Fruit fly (Drosophila melanogaster): ENCODE results near the gene CG7560.
A peak's percentile ranks its signal among the peaks of the same experiment; 100 is the strongest.

DNA sequence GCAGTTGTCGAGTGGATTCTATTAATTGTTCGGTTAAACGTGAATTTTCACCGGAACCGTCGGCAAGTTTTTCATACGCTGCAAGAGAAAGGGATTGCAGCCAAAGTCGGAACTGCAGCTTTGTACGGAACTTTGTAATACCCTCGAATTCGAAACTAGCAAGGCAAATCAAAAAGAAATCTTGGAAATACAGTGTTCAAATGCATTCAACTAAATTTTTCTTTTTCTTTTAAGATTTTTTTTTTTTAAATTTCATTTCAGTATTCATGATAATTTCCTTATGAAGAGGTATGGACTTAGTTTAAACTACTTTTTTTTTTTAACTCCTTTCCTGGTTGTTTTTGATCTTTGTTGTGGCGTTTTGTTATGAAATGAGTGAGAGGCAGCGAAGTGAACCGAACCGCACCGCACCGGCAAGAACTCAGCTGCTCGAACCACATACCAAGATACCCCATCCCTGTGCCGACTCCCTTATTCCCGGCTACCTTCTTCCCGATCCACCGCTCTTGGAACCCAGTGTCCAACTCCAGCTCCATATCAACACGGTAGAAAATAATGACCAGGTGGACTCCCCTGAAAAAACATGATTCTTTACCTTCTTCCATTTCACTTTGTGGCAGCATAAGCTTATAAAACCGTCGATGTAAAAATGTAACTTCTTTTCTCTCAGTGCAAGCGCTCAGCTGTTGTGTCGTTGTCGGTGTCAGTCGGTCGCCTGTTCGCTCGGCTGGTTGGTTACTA, 45.1 kb upstream of the CG7560 start:
- TF ChIP-seq OdsH (GFP tag; optimal IDR thresholded peaks at IDR 0.05) (peak; percentile 81), Blimp-1 (GFP tag; optimal IDR thresholded peaks at IDR 0.05) (peak; percentile 62), CG15336 (GFP tag; IDR thresholded peaks at IDR 0.05) (peak; percentile 57), CG11762 (GFP tag; optimal IDR thresholded peaks at IDR 0.05; ENCODE audit: insufficient read depth) (peak; percentile 50), acj6 (GFP tag; optimal IDR thresholded peaks at IDR 0.05) (peak; percentile 73), Eip75B (GFP tag; optimal IDR thresholded peaks at IDR 0.05) (peak; percentile 91), CG16779 (tag; optimal IDR thresholded peaks at IDR 0.05) (peak; percentile 66)

Data from whole organism, prepupa.